Worm (Caenorhabditis elegans): ENCODE data around the gene mrp-6.

DNA sequence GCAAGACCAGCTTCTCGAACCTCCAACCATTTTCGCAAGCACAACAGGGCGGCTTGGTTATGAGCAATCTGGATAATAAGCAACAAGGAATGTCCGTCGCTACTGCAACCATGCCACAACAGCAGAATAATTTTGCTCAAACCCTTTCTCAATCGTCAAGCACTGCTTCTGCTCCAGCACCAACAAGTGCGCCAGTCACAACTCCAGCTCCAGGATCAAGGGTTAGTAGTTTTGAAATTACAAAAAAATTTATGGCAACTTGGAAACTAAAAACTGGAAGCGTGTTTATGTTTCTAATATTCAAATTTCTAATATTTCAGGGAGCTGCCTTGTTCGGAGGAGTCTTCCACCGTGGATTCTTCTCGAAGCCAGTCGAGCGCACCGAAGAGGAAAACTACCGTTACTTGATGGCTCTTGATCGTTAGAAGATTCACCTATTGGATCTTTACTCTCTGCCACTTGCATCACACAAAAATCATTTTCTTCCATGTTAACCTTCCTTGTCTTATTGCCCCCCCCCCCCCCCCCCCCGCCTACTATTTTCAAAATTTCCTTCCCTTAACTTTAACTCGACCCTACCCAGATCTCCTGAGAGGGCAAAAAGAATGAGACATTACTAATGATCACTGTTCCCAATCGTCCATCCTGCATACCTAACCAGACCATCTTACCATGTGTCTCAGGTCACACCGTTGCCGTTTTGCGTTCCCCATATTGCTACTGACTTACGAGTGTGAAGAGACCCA, 39.6 kb downstream of the mrp-6 start:
- TF ChIP-seq unc-39 (tag; optimal IDR thresholded peaks at IDR 0.05) (no peak), elt-3 (tag; optimal IDR thresholded peaks at IDR 0.05) (no peak), ceh-43 (GFP tag; optimal IDR thresholded peaks at IDR 0.05) (no peak), lsy-2 (tag; optimal IDR thresholded peaks at IDR 0.05) (no peak), drap-1 (GFP tag; optimal IDR thresholded peaks at IDR 0.05) (no peak), blmp-1 (tag; optimal IDR thresholded peaks at IDR 0.05) (no peak), snpc-4 (tag; optimal IDR thresholded peaks at IDR 0.05) (no peak)
